Worm (Caenorhabditis elegans) whole organism, midembryonic: ENCODE measurements around the gene sri-67.

ENCODE experiments used
- T22C8.4 ChIP-seq: fragments of 200-800 bp; sonication (Bioruptor generic); IDR thresholded peaks from 2 replicates; pipeline ENCODE4 v1.3.6; 2022; ENCODE audit warnings: missing genetic modification characterization, missing compliant biosample characterization
- cog-1 ChIP-seq: sonication (generic microtip); optimal IDR thresholded peaks from 2 replicates; lab custom pipeline; 2016; ENCODE audit warnings: missing genetic modification characterization, missing compliant biosample characterization
- flt-1 ChIP-seq: fragments of 200-800 bp; sonication (Bioruptor generic); IDR thresholded peaks from 2 replicates; pipeline ENCODE4 v1.3.6; 2022; ENCODE audit warnings: missing genetic modification characterization, missing compliant biosample characterization
- klf-2 ChIP-seq: fragments of 200-800 bp; sonication (Bioruptor generic); conservative IDR thresholded peaks from 2 replicates; pipeline ENCODE4 v1.3.6; 2022; ENCODE audit warnings: missing genetic modification reagents, missing genetic modification characterization, missing compliant biosample characterization

ce11 chrV:19986213-19986612 lies 1.6 kb upstream of the sri-67 start, which contains the start of gene clec-260:
- TF ChIP-seq cog-1 (tag; lab: Kevin White, UChicago) (no peak), flt-1 (GFP tag; lab: Robert Waterston, UW) (no peak), klf-2 (GFP tag; lab: Robert Waterston, UW) (no peak), T22C8.4 (GFP tag; lab: Robert Waterston, UW) (no peak)
